Worm (Caenorhabditis elegans) whole organism, young adult: ENCODE measurements around the gene K08F11.1.

Experiments
- C17E4.6 ChIP-seq: fragments of 200-800 bp; sonication (Bioruptor generic); IDR thresholded peaks from 2 replicates; pipeline ENCODE4 v1.3.6; 2022; ENCODE audit warnings: missing genetic modification reagents, missing genetic modification characterization, missing compliant biosample characterization
- F10E7.11 ChIP-seq: sonication (generic microtip); optimal IDR thresholded peaks from 2 replicates; lab custom pipeline; 2017; ENCODE audit warnings: mild to moderate bottlenecking, missing genetic modification characterization, moderate library complexity, missing compliant biosample characterization
- F55B11.4 ChIP-seq: sonication (generic microtip); optimal IDR thresholded peaks from 2 replicates; lab custom pipeline; 2016; ENCODE audit warnings: missing compliant biosample characterization, missing genetic modification characterization, borderline replicate concordance; ENCODE audit not compliant: insufficient read depth
- F57A8.1 ChIP-seq: fragments of 200-800 bp; sonication (Bioruptor generic); optimal IDR thresholded peaks from 2 replicates; lab custom pipeline; 2018; ENCODE audit warnings: mild to moderate bottlenecking, missing genetic modification characterization, moderate library complexity, missing compliant biosample characterization
- T26A5.8 ChIP-seq: sonication (generic microtip); optimal IDR thresholded peaks from 2 replicates; lab custom pipeline; 2016; ENCODE audit warnings: missing genetic modification characterization, missing compliant biosample characterization
- Y53F4B.3 ChIP-seq: fragments of 200-800 bp; sonication (Bioruptor generic); IDR thresholded peaks from 2 replicates; pipeline ENCODE4 v1.3.6; 2022; ENCODE audit warnings: missing genetic modification reagents, missing genetic modification characterization, missing compliant biosample characterization
- Y56A3A.18 ChIP-seq: fragments of 200-800 bp; sonication (Bioruptor generic); IDR thresholded peaks from 2 replicates; pipeline ENCODE4 v1.3.6; 2022; ENCODE audit warnings: missing genetic modification reagents, missing genetic modification characterization, missing compliant biosample characterization
- Y67H2A.10 ChIP-seq: fragments of 200-800 bp; sonication (Bioruptor generic); conservative IDR thresholded peaks from 2 replicates; pipeline ENCODE4 v1.3.6; 2022; ENCODE audit warnings: missing genetic modification reagents, missing genetic modification characterization, missing compliant biosample characterization
- Y95B8A.8 ChIP-seq: fragments of 200-800 bp; sonication (Bioruptor generic); IDR thresholded peaks from 2 replicates; pipeline ENCODE4 v1.3.6; 2022; ENCODE audit warnings: missing genetic modification reagents, missing genetic modification characterization, missing compliant biosample characterization
- ZK185.1 ChIP-seq: sonication (generic microtip); optimal IDR thresholded peaks from 2 replicates; lab custom pipeline; 2016; ENCODE audit warnings: mild to moderate bottlenecking, missing genetic modification characterization, missing compliant biosample characterization; ENCODE audit not compliant: poor library complexity, severe bottlenecking
- ama-1 ChIP-seq, 3 experiments: fragments of 150-350 bp in 1 of 3; sonication (generic microtip) in 2 of 3; optimal IDR thresholded peaks; 2 replicates each; lab custom pipeline; 2014 to 2018; ENCODE audit warnings: missing biosample characterization in 2 of 3, missing genetic modification characterization in 2 of 3, missing genetic modification reagents in 2 of 3
- attf-5 ChIP-seq: fragments of 200-800 bp; sonication (Bioruptor generic); optimal IDR thresholded peaks from 2 replicates; lab custom pipeline; 2018; ENCODE audit warnings: mild to moderate bottlenecking, missing genetic modification characterization, missing compliant biosample characterization
- bed-1 ChIP-seq: fragments of 200-800 bp; sonication (Bioruptor generic); IDR thresholded peaks from 2 replicates; pipeline ENCODE4 v1.3.6; 2022; ENCODE audit warnings: missing genetic modification reagents, missing genetic modification characterization, missing compliant biosample characterization
- ccch-3 ChIP-seq: fragments of 200-800 bp; sonication (Bioruptor generic); optimal IDR thresholded peaks from 2 replicates; lab custom pipeline; 2018; ENCODE audit warnings: mild to moderate bottlenecking, missing genetic modification characterization, missing compliant biosample characterization
- ceh-40 ChIP-seq: fragments of 200-800 bp; sonication (Bioruptor generic); IDR thresholded peaks from 2 replicates; pipeline ENCODE4 v1.3.6; 2022; ENCODE audit warnings: missing genetic modification characterization, missing compliant biosample characterization
- ceh-58 ChIP-seq: fragments of 200-800 bp; sonication (Bioruptor generic); IDR thresholded peaks from 2 replicates; pipeline ENCODE4 v1.3.6; 2022; ENCODE audit warnings: missing genetic modification characterization, missing compliant biosample characterization
- dox-1 ChIP-seq: fragments of 200-800 bp; sonication (Bioruptor generic); IDR thresholded peaks from 2 replicates; pipeline ENCODE4 v1.3.6; 2022; ENCODE audit warnings: missing genetic modification reagents, missing genetic modification characterization, missing compliant biosample characterization
- efl-1 ChIP-seq: fragments of 150-350 bp; optimal IDR thresholded peaks from 2 replicates; lab custom pipeline; 2014; ENCODE audit warnings: missing biosample characterization, missing genetic modification reagents, missing genetic modification characterization
- ets-4 ChIP-seq: fragments of 200-800 bp; sonication (Bioruptor generic); optimal IDR thresholded peaks from 2 replicates; lab custom pipeline; 2018; ENCODE audit warnings: mild to moderate bottlenecking, missing genetic modification characterization, missing compliant biosample characterization
- him-1 ChIP-seq: sonication (generic microtip); optimal IDR thresholded peaks from 2 replicates; lab custom pipeline; 2016; ENCODE audit warnings: missing genotype, missing genetic modification reagents, missing genetic modification characterization, missing compliant biosample characterization
- lin-26 ChIP-seq: fragments of 200-800 bp; sonication (Bioruptor generic); IDR thresholded peaks from 2 replicates; pipeline ENCODE4 v1.3.6; 2022; ENCODE audit warnings: missing genetic modification reagents, missing genetic modification characterization, missing compliant biosample characterization
- lin-35 ChIP-seq, 3 experiments: fragments of 150-350 bp in 2 of 3; sonication (generic microtip) in 1 of 3; optimal IDR thresholded peaks; 2 replicates each; lab custom pipeline; 2014 to 2018; ENCODE audit warnings: missing biosample characterization in 3 of 3, missing genetic modification characterization in 3 of 3, missing genetic modification reagents in 3 of 3
- lin-40 ChIP-seq: sonication (generic microtip); optimal IDR thresholded peaks from 2 replicates; lab custom pipeline; 2016; ENCODE audit warnings: missing genetic modification characterization, mild to moderate bottlenecking, missing compliant biosample characterization, missing genotype, missing genetic modification reagents
- lir-1 ChIP-seq: fragments of 200-800 bp; sonication (Bioruptor generic); conservative IDR thresholded peaks from 2 replicates; pipeline ENCODE4 v1.3.6; 2022; ENCODE audit warnings: missing genetic modification reagents, missing genetic modification characterization, missing compliant biosample characterization
- madf-8 ChIP-seq: fragments of 200-800 bp; sonication (Bioruptor generic); conservative IDR thresholded peaks from 2 replicates; pipeline ENCODE4 v1.3.6; 2022; ENCODE audit warnings: missing genetic modification reagents, missing genetic modification characterization, missing compliant biosample characterization
- mel-28 ChIP-seq: sonication (generic microtip); optimal IDR thresholded peaks from 2 replicates; lab custom pipeline; 2016; ENCODE audit warnings: borderline replicate concordance, mild to moderate bottlenecking, missing genetic modification characterization, missing compliant biosample characterization
- nfya-2 ChIP-seq: fragments of 200-800 bp; sonication (Bioruptor generic); IDR thresholded peaks from 2 replicates; pipeline ENCODE4 v1.3.6; 2022; ENCODE audit warnings: missing genetic modification reagents, missing genetic modification characterization, missing compliant biosample characterization
- nhr-120 ChIP-seq: fragments of 200-800 bp; sonication (Bioruptor generic); IDR thresholded peaks from 2 replicates; pipeline ENCODE4 v1.3.6; 2022; ENCODE audit warnings: missing genetic modification characterization, missing compliant biosample characterization
- nhr-179 ChIP-seq: sonication (generic microtip); optimal IDR thresholded peaks from 2 replicates; lab custom pipeline; 2016; ENCODE audit warnings: mild to moderate bottlenecking, missing genetic modification characterization, missing compliant biosample characterization
- nhr-27 ChIP-seq: fragments of 200-800 bp; sonication (Bioruptor generic); optimal IDR thresholded peaks from 2 replicates; lab custom pipeline; 2018; ENCODE audit warnings: mild to moderate bottlenecking, missing genetic modification characterization, moderate library complexity, missing compliant biosample characterization
- nhr-90 ChIP-seq: sonication (generic microtip); optimal IDR thresholded peaks from 2 replicates; lab custom pipeline; 2016; ENCODE audit warnings: missing genotype, mild to moderate bottlenecking, missing genetic modification characterization, missing compliant biosample characterization
- pbrm-1 ChIP-seq: fragments of 200-800 bp; sonication (Bioruptor generic); IDR thresholded peaks from 2 replicates; pipeline ENCODE4 v1.3.6; 2022; ENCODE audit warnings: missing genetic modification reagents, missing genetic modification characterization, missing compliant biosample characterization
- rpc-1 ChIP-seq, 2 experiments: fragments of 150-350 bp in 1 of 2; sonication (generic microtip) in 1 of 2; optimal IDR thresholded peaks; 2 replicates each; lab custom pipeline; 2014 to 2018; ENCODE audit warnings: missing biosample characterization in 1 of 2, missing genetic modification characterization in 1 of 2, missing genetic modification reagents in 1 of 2, missing genotype in 1 of 2
- snpc-1.1 ChIP-seq: sonication (generic microtip); optimal IDR thresholded peaks from 2 replicates; lab custom pipeline; 2017; ENCODE audit warnings: missing genetic modification characterization, mild to moderate bottlenecking, missing compliant biosample characterization, antibody characterized with exemption, moderate library complexity, missing genotype, missing genetic modification reagents; ENCODE audit not compliant: insufficient read depth
- snpc-1.3 ChIP-seq: sonication (generic microtip); optimal IDR thresholded peaks from 2 replicates; lab custom pipeline; 2017; ENCODE audit warnings: missing genetic modification characterization, mild to moderate bottlenecking, missing compliant biosample characterization, antibody characterized with exemption, moderate library complexity, missing genotype, missing genetic modification reagents; ENCODE audit not compliant: insufficient read depth
- snpc-3.4 ChIP-seq: sonication (generic microtip); optimal IDR thresholded peaks from 2 replicates; lab custom pipeline; 2017; ENCODE audit warnings: missing genetic modification characterization, mild to moderate bottlenecking, missing compliant biosample characterization, antibody characterized with exemption, moderate library complexity, missing genotype, missing genetic modification reagents
- tbp1 ChIP-seq: fragments of 200-800 bp; sonication (Bioruptor generic); optimal IDR thresholded peaks from 2 replicates; lab custom pipeline; 2018; ENCODE audit warnings: mild to moderate bottlenecking, missing genetic modification characterization, missing compliant biosample characterization
- tlf-1 ChIP-seq: fragments of 200-800 bp; sonication (Bioruptor generic); optimal IDR thresholded peaks from 2 replicates; lab custom pipeline; 2018; ENCODE audit warnings: mild to moderate bottlenecking, missing genetic modification characterization, missing compliant biosample characterization
- unc-130 ChIP-seq: sonication (generic microtip); optimal IDR thresholded peaks from 2 replicates; lab custom pipeline; 2016; ENCODE audit warnings: missing genetic modification reagents, missing genetic modification characterization, missing compliant biosample characterization
- unc-62 ChIP-seq: fragments of 150-350 bp; optimal IDR thresholded peaks from 2 replicates; lab custom pipeline; 2014; ENCODE audit warnings: missing biosample characterization, missing genetic modification reagents, missing genetic modification characterization
- xnd-1 ChIP-seq: sonication (generic microtip); optimal IDR thresholded peaks from 2 replicates; lab custom pipeline; 2016; ENCODE audit warnings: missing genotype, missing genetic modification reagents, missing genetic modification characterization, missing compliant biosample characterization
- zfh-2 ChIP-seq: fragments of 200-800 bp; sonication (Bioruptor generic); conservative IDR thresholded peaks from 2 replicates; pipeline ENCODE4 v1.3.6; 2022; ENCODE audit warnings: missing genetic modification reagents, missing genetic modification characterization, missing compliant biosample characterization
- zim-3 ChIP-seq: sonication (generic microtip); optimal IDR thresholded peaks from 2 replicates; lab custom pipeline; 2017; ENCODE audit warnings: mild to moderate bottlenecking, missing genetic modification characterization, moderate library complexity, missing compliant biosample characterization
- ztf-22 ChIP-seq: fragments of 200-800 bp; sonication (Bioruptor generic); optimal IDR thresholded peaks from 2 replicates; lab custom pipeline; 2018; ENCODE audit warnings: mild to moderate bottlenecking, missing genetic modification characterization, moderate library complexity, missing compliant biosample characterization
- ztf-26 ChIP-seq: sonication (generic microtip); optimal IDR thresholded peaks from 2 replicates; lab custom pipeline; 2017; ENCODE audit warnings: missing genetic modification characterization, missing compliant biosample characterization
- ztf-3 ChIP-seq: fragments of 200-800 bp; sonication (Bioruptor generic); optimal IDR thresholded peaks from 2 replicates; lab custom pipeline; 2018; ENCODE audit warnings: mild to moderate bottlenecking, missing genetic modification characterization, missing compliant biosample characterization

The K08F11.1 gene

DNA sequence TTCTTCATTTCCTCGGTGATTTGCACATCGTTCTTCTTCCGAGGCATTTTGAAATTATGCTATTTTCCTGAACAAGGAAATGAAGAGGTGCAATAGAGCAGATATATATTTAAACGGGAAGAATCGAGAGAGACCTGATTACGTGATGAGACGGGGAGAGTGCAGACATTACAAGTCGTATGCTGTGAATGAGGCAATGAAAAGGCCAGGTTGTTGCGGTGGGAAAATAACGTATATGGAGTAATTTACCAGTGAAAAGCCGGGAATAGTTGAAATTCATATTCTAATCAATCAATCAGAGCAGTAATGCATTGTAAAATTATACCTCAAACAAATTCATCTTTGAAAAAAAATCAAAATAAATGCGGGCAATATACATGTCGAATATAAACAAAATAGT lies 34.0 kb downstream of the K08F11.1 start, which contains the start of gene Y17G9B.8 (continued):
- TF ChIP-seq attf-5 = no peak
- TF ChIP-seq nhr-27 (tag; lab: Kevin White, UChicago) = no peak
- no peak for TF ChIP-seq ceh-40 (GFP tag; lab: Robert Waterston, UW)
- peak; percentile 32 for TF ChIP-seq xnd-1 (tag; lab: Kevin White, UChicago)
- TF ChIP-seq C17E4.6 = no peak
- TF ChIP-seq ztf-26 = no peak
- TF ChIP-seq snpc-1.3 (tag; lab: Kevin White, UChicago) = peak; percentile 11
- TF ChIP-seq dox-1 = no peak
- no peak for TF ChIP-seq snpc-1.1 (tag; lab: Kevin White, UChicago)
- TF ChIP-seq Y95B8A.8 (GFP tag; lab: Robert Waterston, UW) = no peak
- TF ChIP-seq efl-1 = no peak
- no peak for TF ChIP-seq T26A5.8
- no peak for TF ChIP-seq unc-62 (GFP tag; lab: Kevin White, UChicago)
- TF ChIP-seq rpc-1 (optimal IDR thresholded peaks at IDR 0.05; lab: Kevin White, UChicago) = no peak
- no peak for TF ChIP-seq rpc-1 (tag; optimal IDR thresholded peaks at IDR 0.05; lab: Kevin White, UChicago)
- TF ChIP-seq ZK185.1 = no peak
- no peak for TF ChIP-seq Y67H2A.10
- TF ChIP-seq tbp1 (GFP tag; lab: Kevin White, UChicago) = peak; percentile 51
- no peak for TF ChIP-seq F57A8.1 (GFP tag; lab: Kevin White, UChicago)
- no peak for TF ChIP-seq F10E7.11
- no peak for TF ChIP-seq ztf-3 (GFP tag; lab: Kevin White, UChicago)
- TF ChIP-seq Y56A3A.18 (GFP tag; lab: Robert Waterston, UW) = no peak
- peak; percentile 67 for TF ChIP-seq snpc-3.4
- no peak for TF ChIP-seq lir-1 (GFP tag; lab: Robert Waterston, UW)
- TF ChIP-seq F55B11.4 (tag; lab: Kevin White, UChicago) = no peak

DNA sequence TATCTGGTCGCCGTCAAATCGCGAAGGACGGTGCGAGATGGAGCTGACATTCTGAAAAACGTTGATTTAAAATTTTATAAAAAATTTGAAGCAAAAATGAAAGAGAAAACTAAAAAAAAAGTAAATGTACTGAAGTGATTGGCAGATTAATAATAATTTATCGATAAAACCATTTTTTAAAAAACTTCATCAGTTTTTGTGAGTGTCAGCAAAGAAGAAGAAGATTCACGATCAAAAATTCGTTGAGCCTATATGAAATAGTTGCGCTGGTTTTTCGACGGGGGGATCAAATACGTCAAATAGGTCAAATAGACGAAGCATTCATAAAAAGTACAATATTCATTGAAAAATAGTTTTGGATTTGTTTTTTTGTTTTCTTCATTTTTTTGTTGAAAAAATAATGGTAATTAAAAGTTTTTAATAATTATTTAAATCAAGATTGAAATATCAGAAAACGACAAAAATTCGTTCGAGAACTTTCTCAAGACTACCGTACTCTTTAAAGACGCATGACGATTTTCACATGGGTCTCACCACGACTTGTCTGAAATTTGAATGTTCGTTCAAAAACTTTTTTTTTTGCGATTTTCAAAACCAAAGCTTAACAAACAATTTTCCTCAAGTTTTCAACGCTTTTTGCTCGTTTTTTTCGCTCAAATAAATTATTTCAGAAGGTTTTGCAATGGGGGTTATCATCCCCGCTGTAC lies 35.9 kb downstream of the K08F11.1 start, which contains the start of the genes memi-1 and cyp-31A3:
TSS of gene memi-1 (minus strand) at position 51 of the 707 bp plus-strand sequence.
TSS of gene cyp-31A3 (plus strand) at position 672 of the 707 bp plus-strand sequence.
- TF ChIP-seq lin-35 (GFP tag; optimal IDR thresholded peaks at IDR 0.05; lab: Kevin White, UChicago) = no peak
- TF ChIP-seq nhr-179 (tag; lab: Kevin White, UChicago) = no peak
- TF ChIP-seq lin-40 (tag; lab: Kevin White, UChicago) = no peak
- no peak for TF ChIP-seq ceh-58
- TF ChIP-seq bed-1 (GFP tag; lab: Robert Waterston, UW) = no peak
- no peak for TF ChIP-seq Y53F4B.3
- no peak for TF ChIP-seq zfh-2 (GFP tag; lab: Robert Waterston, UW)
- TF ChIP-seq nfya-2 (GFP tag; lab: Robert Waterston, UW) = no peak
- no peak for TF ChIP-seq rpc-1 (optimal IDR thresholded peaks at IDR 0.05; lab: Kevin White, UChicago)
- no peak for TF ChIP-seq rpc-1 (tag; optimal IDR thresholded peaks at IDR 0.05; lab: Kevin White, UChicago)
- peak; percentile 52 for TF ChIP-seq snpc-1.3 (tag; lab: Kevin White, UChicago)
- TF ChIP-seq ccch-3 (GFP tag; lab: Kevin White, UChicago) = no peak
- peak; percentile 87 for TF ChIP-seq madf-8 (GFP tag; lab: Robert Waterston, UW)
- TF ChIP-seq ama-1 (optimal IDR thresholded peaks at IDR 0.05; lab: Kevin White, UChicago) = no peak
- no peak for TF ChIP-seq ama-1 (GFP tag; optimal IDR thresholded peaks at IDR 0.05; lab: Kevin White, UChicago)
- TF ChIP-seq pbrm-1 = peak; percentile 44; the same call in 1 of the 2 replicates
- TF ChIP-seq unc-130 (GFP tag; lab: Kevin White, UChicago) = no peak
- no peak for TF ChIP-seq him-1 (tag; lab: Kevin White, UChicago)
- TF ChIP-seq ztf-22 = no peak
- no peak for TF ChIP-seq Y67H2A.10
- TF ChIP-seq nhr-120 (GFP tag; lab: Robert Waterston, UW) = no peak
- TF ChIP-seq nhr-90 (tag; lab: Kevin White, UChicago) = no peak
- no peak for TF ChIP-seq ZK185.1
- TF ChIP-seq zim-3 (tag; lab: Kevin White, UChicago) = no peak
- TF ChIP-seq lin-26 (GFP tag; lab: Robert Waterston, UW) = no peak
- no peak for TF ChIP-seq ets-4 (GFP tag; lab: Kevin White, UChicago)
- TF ChIP-seq tlf-1 (GFP tag; lab: Kevin White, UChicago) = peak; percentile 54
- no peak for TF ChIP-seq mel-28
